Fruit fly (Drosophila melanogaster): ENCODE measurements around the gene CG43707.

Gene CG43707

dm6 chr2L:3777485-3777884, 20.4 kb downstream of the CG43707 start:
- no peak for TF ChIP-seq CrebA (GFP tag; optimal IDR thresholded peaks at IDR 0.05; ENCODE audit: borderline replicate concordance)
- TF ChIP-seq dmrt93B (GFP tag; optimal IDR thresholded peaks at IDR 0.05), result no peak
- TF ChIP-seq fru (GFP tag; optimal IDR thresholded peaks at IDR 0.05), result no peak

- TF ChIP-seq dl (GFP tag; optimal IDR thresholded peaks at IDR 0.05; ENCODE audit: insufficient read depth in 1 of 2, partially characterized antibody in 2 of 2) (peak in 1 of 2 experiments; percentile 20), ey (GFP tag; optimal IDR thresholded peaks at IDR 0.05) (peak; percentile 65), CrebA (GFP tag; optimal IDR thresholded peaks at IDR 0.05; ENCODE audit: borderline replicate concordance) (peak; percentile 67), psq (GFP tag; optimal IDR thresholded peaks at IDR 0.05) (peak; percentile 82), lola (GFP tag; optimal IDR thresholded peaks at IDR 0.05) (no peak), Dif (GFP tag; optimal IDR thresholded peaks at IDR 0.05; ENCODE audit: partially characterized antibody) (peak; percentile 45), GATAd (GFP tag; optimal IDR thresholded peaks at IDR 0.05) (no peak), sv (GFP tag; optimal IDR thresholded peaks at IDR 0.05) (no peak), Myc (optimal IDR thresholded peaks at IDR 0.05) (no peak), sage (GFP tag; optimal IDR thresholded peaks at IDR 0.05) (peak; percentile 77), jim (GFP tag; optimal IDR thresholded peaks at IDR 0.05) (no peak), CG32264 (GFP tag; optimal IDR thresholded peaks at IDR 0.05) (peak; percentile 21), N (GFP tag; optimal IDR thresholded peaks at IDR 0.05) (no peak), Sp1 (GFP tag; optimal IDR thresholded peaks at IDR 0.05) (peak; percentile 85), Abd-B (GFP tag; optimal IDR thresholded peaks at IDR 0.05) (no peak), dsf (GFP tag; optimal IDR thresholded peaks at IDR 0.05; ENCODE audit: borderline replicate concordance) (no peak), tai (GFP tag; optimal IDR thresholded peaks at IDR 0.05) (peak; percentile 43), woc (GFP tag; optimal IDR thresholded peaks at IDR 0.05) (peak; percentile 23), rgr (GFP tag; optimal IDR thresholded peaks at IDR 0.05) (peak; percentile 89), h (GFP tag; optimal IDR thresholded peaks at IDR 0.05) (peak; percentile 73), Jra (GFP tag; optimal IDR thresholded peaks at IDR 0.05) (peak; percentile 45), pan (optimal IDR thresholded peaks at IDR 0.05) (no peak), fru (GFP tag; optimal IDR thresholded peaks at IDR 0.05) (peak; percentile 68), CG9705 (GFP tag; optimal IDR thresholded peaks at IDR 0.05) (peak; percentile 44), br (GFP tag; optimal IDR thresholded peaks at IDR 0.05) (peak; percentile 32), HLH106 (tag; optimal IDR thresholded peaks at IDR 0.05) (peak; percentile 85), brk (GFP tag; optimal IDR thresholded peaks at IDR 0.05) (peak; percentile 77), Dfd (GFP tag; optimal IDR thresholded peaks at IDR 0.05) (no peak), Hr83 (GFP tag; optimal IDR thresholded peaks at IDR 0.05; ENCODE audit: poor library complexity, severe bottlenecking) (peak; percentile 30), Hr78 (GFP tag; optimal IDR thresholded peaks at IDR 0.05) (no peak), OdsH (GFP tag; optimal IDR thresholded peaks at IDR 0.05) (peak; percentile 89), Vsx2 (GFP tag; optimal IDR thresholded peaks at IDR 0.05; ENCODE audit: partially characterized antibody) (peak; percentile 46), Hnf4 (GFP tag; optimal IDR thresholded peaks at IDR 0.05) (peak; percentile 20), usp (GFP tag; optimal IDR thresholded peaks at IDR 0.05) (no peak), Rel (GFP tag; optimal IDR thresholded peaks at IDR 0.05) (peak; percentile 70), Rel (tag; optimal IDR thresholded peaks at IDR 0.05) (peak; percentile 39), dmrt93B (GFP tag; optimal IDR thresholded peaks at IDR 0.05) (peak; percentile 50), Mio (GFP tag; optimal IDR thresholded peaks at IDR 0.05) (no peak), foxo (GFP tag; optimal IDR thresholded peaks at IDR 0.05) (peak in 1 of 2 experiments; percentile 88)
Measured at dm6 chr2L:3778157-3779060, 21.4 kb downstream of the CG43707 start.
